Worm (Caenorhabditis elegans) whole organism, late embryonic: ENCODE measurements around the gene ifo-1.

ENCODE experiments used
- C08G9.2 ChIP-seq: sonication (generic microtip); optimal IDR thresholded peaks from 2 replicates; lab custom pipeline; 2016; ENCODE audit warnings: mild to moderate bottlenecking, missing genetic modification characterization, moderate library complexity, missing compliant biosample characterization
- C38D4.7 ChIP-seq: fragments of 200-800 bp; sonication (Bioruptor generic); optimal IDR thresholded peaks from 2 replicates; lab custom pipeline; 2018; ENCODE audit warnings: mild to moderate bottlenecking, missing genetic modification characterization, moderate library complexity, missing compliant biosample characterization
- F13H6.1 ChIP-seq: sonication (generic microtip); optimal IDR thresholded peaks from 2 replicates; lab custom pipeline; 2016; ENCODE audit warnings: missing genetic modification characterization, missing compliant biosample characterization
- K02D7.2 ChIP-seq: sonication (generic microtip); optimal IDR thresholded peaks from 2 replicates; lab custom pipeline; 2017; ENCODE audit warnings: mild to moderate bottlenecking, missing genetic modification characterization, missing compliant biosample characterization
- Y22D7AL.16 ChIP-seq: sonication (generic microtip); optimal IDR thresholded peaks from 2 replicates; lab custom pipeline; 2016; ENCODE audit warnings: missing genetic modification characterization, missing compliant biosample characterization
- ama-1 ChIP-seq: fragments of 150-350 bp; optimal IDR thresholded peaks from 2 replicates; lab custom pipeline; 2014
- ceh-14 ChIP-seq: sonication (generic microtip); optimal IDR thresholded peaks from 2 replicates; lab custom pipeline; 2016; ENCODE audit warnings: missing genotype, missing genetic modification characterization, missing compliant biosample characterization
- ceh-24 ChIP-seq: sonication (generic microtip); optimal IDR thresholded peaks from 2 replicates; lab custom pipeline; 2016; ENCODE audit warnings: mild to moderate bottlenecking, missing genetic modification characterization, missing compliant biosample characterization
- ceh-31 ChIP-seq: sonication (generic microtip); optimal IDR thresholded peaks from 2 replicates; lab custom pipeline; 2016; ENCODE audit warnings: missing genetic modification characterization, missing compliant biosample characterization
- ceh-34 ChIP-seq: sonication (generic microtip); optimal IDR thresholded peaks from 2 replicates; lab custom pipeline; 2016; ENCODE audit warnings: mild to moderate bottlenecking, missing genetic modification characterization, missing compliant biosample characterization
- ceh-6 ChIP-seq: fragments of 200-800 bp; sonication (Bioruptor generic); optimal IDR thresholded peaks from 2 replicates; lab custom pipeline; 2018; ENCODE audit warnings: mild to moderate bottlenecking, missing genetic modification characterization, missing compliant biosample characterization
- ceh-9 ChIP-seq: sonication (generic microtip); optimal IDR thresholded peaks from 2 replicates; lab custom pipeline; 2016; ENCODE audit warnings: mild to moderate bottlenecking, missing genetic modification characterization, inconsistent platforms, missing compliant biosample characterization
- che-1 ChIP-seq: sonication (generic microtip); optimal IDR thresholded peaks from 2 replicates; lab custom pipeline; 2016; ENCODE audit warnings: mild to moderate bottlenecking, missing genetic modification characterization, missing compliant biosample characterization
- dmd-4 ChIP-seq: sonication (generic microtip); optimal IDR thresholded peaks from 2 replicates; lab custom pipeline; 2016; ENCODE audit warnings: borderline replicate concordance, missing genetic modification characterization, missing compliant biosample characterization
- dve-1 ChIP-seq: sonication (generic microtip); optimal IDR thresholded peaks from 2 replicates; lab custom pipeline; 2017; ENCODE audit warnings: antibody characterized with exemption, mild to moderate bottlenecking, missing genetic modification characterization, missing compliant biosample characterization
- elt-2 ChIP-seq: sonication (generic microtip); optimal IDR thresholded peaks from 2 replicates; lab custom pipeline; 2016; ENCODE audit warnings: missing genetic modification reagents, missing genetic modification characterization, missing compliant biosample characterization
- ets-4 ChIP-seq: sonication (generic microtip); optimal IDR thresholded peaks from 2 replicates; lab custom pipeline; 2016; ENCODE audit warnings: missing genetic modification characterization, missing compliant biosample characterization
- eyg-1 ChIP-seq: sonication (generic microtip); optimal IDR thresholded peaks from 2 replicates; lab custom pipeline; 2016; ENCODE audit warnings: missing genotype, missing genetic modification characterization, missing compliant biosample characterization
- fkh-6 ChIP-seq: sonication (generic microtip); optimal IDR thresholded peaks from 2 replicates; lab custom pipeline; 2016; ENCODE audit warnings: missing genetic modification characterization, missing compliant biosample characterization
- hlh-15 ChIP-seq: sonication (generic microtip); optimal IDR thresholded peaks from 2 replicates; lab custom pipeline; 2016; ENCODE audit warnings: missing genetic modification characterization, missing compliant biosample characterization
- hlh-30 ChIP-seq: sonication (generic microtip); optimal IDR thresholded peaks from 2 replicates; lab custom pipeline; 2017; ENCODE audit warnings: antibody characterized with exemption, missing genetic modification characterization, missing compliant biosample characterization; ENCODE audit not compliant: insufficient read depth
- mec-3 ChIP-seq: sonication (generic microtip); optimal IDR thresholded peaks from 2 replicates; lab custom pipeline; 2016; ENCODE audit warnings: borderline replicate concordance, missing genetic modification characterization, missing compliant biosample characterization
- nfya-1 ChIP-seq: sonication (generic microtip); optimal IDR thresholded peaks from 2 replicates; lab custom pipeline; 2017; ENCODE audit warnings: missing genetic modification characterization, mild to moderate bottlenecking, missing compliant biosample characterization, antibody characterized with exemption, moderate library complexity
- pat-9 ChIP-seq: fragments of 200-800 bp; sonication (Bioruptor generic); optimal IDR thresholded peaks from 2 replicates; lab custom pipeline; 2018; ENCODE audit warnings: mild to moderate bottlenecking, missing genetic modification characterization, moderate library complexity, missing compliant biosample characterization
- sox-4 ChIP-seq: sonication (generic microtip); optimal IDR thresholded peaks from 2 replicates; lab custom pipeline; 2017; ENCODE audit warnings: mild to moderate bottlenecking, missing genetic modification characterization, inconsistent platforms, missing compliant biosample characterization
- syd-9 ChIP-seq: sonication (generic microtip); optimal IDR thresholded peaks from 2 replicates; lab custom pipeline; 2016; ENCODE audit warnings: mild to moderate bottlenecking, missing genetic modification characterization, moderate library complexity, missing compliant biosample characterization
- tbx-2 ChIP-seq: sonication (generic microtip); optimal IDR thresholded peaks from 2 replicates; lab custom pipeline; 2016; ENCODE audit warnings: missing genetic modification characterization, missing compliant biosample characterization
- unc-3 ChIP-seq, 2 experiments: fragments of 200-800 bp in 1 of 2; sonication (Bioruptor generic) in 1 of 2; sonication (generic microtip) in 1 of 2; conservative IDR thresholded peaks in 1 of 2; optimal IDR thresholded peaks in 1 of 2; 2 replicates each; pipeline versions ENCODE4 v1.3.6 to Lab custom; 2016 to 2022; ENCODE audit warnings: missing compliant biosample characterization in 2 of 2, missing genetic modification characterization in 2 of 2, missing genetic modification reagents in 1 of 2
- unc-55 ChIP-seq: sonication (generic microtip); optimal IDR thresholded peaks from 2 replicates; lab custom pipeline; 2017; ENCODE audit warnings: missing biosample characterization, missing genetic modification reagents, missing genetic modification characterization
- zip-5 ChIP-seq: sonication (generic microtip); optimal IDR thresholded peaks from 2 replicates; lab custom pipeline; 2016; ENCODE audit warnings: missing genetic modification characterization, missing compliant biosample characterization
- ztf-16 ChIP-seq: sonication (generic microtip); optimal IDR thresholded peaks from 2 replicates; lab custom pipeline; 2017; ENCODE audit warnings: missing genetic modification characterization, missing compliant biosample characterization

ifo-1 gene

DNA sequence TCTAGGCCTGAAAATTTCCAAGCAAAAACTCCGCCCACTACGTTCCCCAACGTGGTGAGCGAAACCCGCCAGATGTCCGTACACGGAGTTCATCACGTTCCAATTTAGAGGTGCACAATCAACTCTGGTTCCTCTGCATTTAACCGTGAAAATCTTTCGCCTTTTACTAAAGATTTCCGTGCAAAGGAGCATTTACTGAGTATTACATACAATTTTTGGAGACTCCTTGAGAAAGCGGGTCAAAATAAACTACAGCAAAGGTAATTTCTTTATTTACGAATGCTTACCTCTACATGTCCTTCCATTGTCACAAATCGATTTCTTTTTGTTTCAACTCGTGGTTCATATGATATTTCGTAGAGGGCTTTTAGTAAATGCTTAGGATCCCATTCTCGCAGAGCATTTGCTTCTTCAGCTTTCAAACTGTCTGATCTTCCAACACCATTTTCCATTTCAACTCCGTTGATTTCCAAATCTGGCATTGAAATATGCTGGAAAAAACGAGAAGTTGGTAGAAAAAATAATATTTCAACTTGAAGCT is 9.8 kb downstream of the ifo-1 start, which contains the start of gene F42C5.9:
Gene F42C5.9 (minus strand): TSS at position 491 of the 541 bp plus-strand sequence.
- TF ChIP-seq syd-9 (tag; lab: Kevin White, UChicago) (no peak), ama-1 (lab: Kevin White, UChicago) (no peak), pat-9 (tag; lab: Kevin White, UChicago) (no peak), fkh-6 (tag; lab: Kevin White, UChicago) (no peak), ztf-16 (tag; lab: Kevin White, UChicago) (no peak), che-1 (tag; lab: Kevin White, UChicago) (no peak), mec-3 (tag; lab: Kevin White, UChicago) (no peak), ceh-24 (tag; lab: Kevin White, UChicago) (no peak), nfya-1 (tag; lab: Kevin White, UChicago) (no peak), dmd-4 (tag; lab: Kevin White, UChicago) (no peak), F13H6.1 (tag; lab: Kevin White, UChicago) (no peak), zip-5 (no peak), Y22D7AL.16 (no peak), ets-4 (tag; lab: Kevin White, UChicago) (no peak)

DNA sequence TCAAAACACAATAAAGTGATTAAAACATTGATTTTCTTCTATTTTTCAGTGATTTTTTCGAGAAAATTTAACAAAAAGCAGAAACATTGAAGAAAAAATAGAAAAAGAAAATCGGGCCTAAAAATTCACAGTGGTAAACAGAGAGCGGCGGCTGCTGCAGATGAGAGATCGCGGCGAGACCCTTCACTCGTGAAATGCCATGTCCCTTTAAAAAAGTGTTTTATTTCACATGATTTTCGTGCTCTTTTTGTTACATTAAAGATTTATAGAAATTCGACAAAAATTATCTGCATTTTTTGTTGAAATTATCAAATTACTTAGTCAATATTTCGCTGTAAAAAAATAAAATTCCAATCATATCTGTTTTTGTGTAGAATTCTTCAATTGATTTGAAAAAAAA is 12.5 kb downstream of the ifo-1 start:
- TF ChIP-seq C08G9.2 (tag; lab: Kevin White, UChicago): no peak
- peak; percentile 3 for TF ChIP-seq hlh-30 (tag; lab: Kevin White, UChicago)
- TF ChIP-seq unc-55 (GFP tag; lab: Kevin White, UChicago): peak; percentile 1
- no peak for TF ChIP-seq sox-4
- peak; percentile 19 for TF ChIP-seq ceh-31 (tag; lab: Kevin White, UChicago)
- TF ChIP-seq dve-1 (tag; lab: Kevin White, UChicago): peak; percentile 8
- TF ChIP-seq nfya-1 (tag; lab: Kevin White, UChicago): peak; percentile 39
- TF ChIP-seq ceh-34: peak; percentile 65
- no peak for TF ChIP-seq ceh-6 (GFP tag; lab: Kevin White, UChicago)
- peak; percentile 19 for TF ChIP-seq tbx-2 (tag; lab: Kevin White, UChicago)
- TF ChIP-seq elt-2 (tag; lab: Kevin White, UChicago): no peak
- TF ChIP-seq eyg-1 (tag; lab: Kevin White, UChicago): no peak

DNA sequence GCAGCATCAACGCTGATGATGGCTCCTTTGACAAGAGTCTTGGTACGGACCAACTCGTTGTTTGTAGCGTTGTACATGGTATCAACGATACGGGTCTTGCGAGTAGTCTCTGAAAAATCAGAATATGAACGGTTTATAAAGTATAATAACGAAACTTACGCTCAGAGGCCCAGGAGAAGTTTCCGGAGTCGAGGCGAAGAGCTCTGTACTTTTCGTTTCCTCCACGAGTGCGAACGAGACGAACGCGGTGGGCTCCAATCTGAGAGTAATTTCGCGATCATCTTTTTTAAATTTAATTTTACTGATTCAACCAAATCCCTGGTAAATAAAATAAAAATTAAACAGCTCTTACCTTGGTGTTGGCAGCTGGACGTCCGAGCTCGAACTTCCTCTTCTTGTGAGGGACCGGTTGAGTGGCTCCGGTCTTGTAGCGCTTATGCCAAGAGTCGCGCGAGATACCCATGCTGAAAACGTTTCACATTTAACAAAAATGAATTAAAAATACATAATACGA is 13.0 kb downstream of the ifo-1 start, which contains the start of gene rps-8:
Gene rps-8 (minus strand): TSS at position 464 of the 514 bp plus-strand sequence.
- TF ChIP-seq ama-1 (lab: Kevin White, UChicago): no peak
- no peak for TF ChIP-seq hlh-15 (tag; lab: Kevin White, UChicago)
- no peak for TF ChIP-seq hlh-30 (tag; lab: Kevin White, UChicago)
- TF ChIP-seq ceh-14: no peak
- no peak for TF ChIP-seq C38D4.7 (GFP tag; lab: Kevin White, UChicago)
- TF ChIP-seq K02D7.2 (tag; lab: Kevin White, UChicago): no peak
- TF ChIP-seq ceh-9 (tag; lab: Kevin White, UChicago): no peak
- TF ChIP-seq, all 69 proteins: peak for 0

DNA sequence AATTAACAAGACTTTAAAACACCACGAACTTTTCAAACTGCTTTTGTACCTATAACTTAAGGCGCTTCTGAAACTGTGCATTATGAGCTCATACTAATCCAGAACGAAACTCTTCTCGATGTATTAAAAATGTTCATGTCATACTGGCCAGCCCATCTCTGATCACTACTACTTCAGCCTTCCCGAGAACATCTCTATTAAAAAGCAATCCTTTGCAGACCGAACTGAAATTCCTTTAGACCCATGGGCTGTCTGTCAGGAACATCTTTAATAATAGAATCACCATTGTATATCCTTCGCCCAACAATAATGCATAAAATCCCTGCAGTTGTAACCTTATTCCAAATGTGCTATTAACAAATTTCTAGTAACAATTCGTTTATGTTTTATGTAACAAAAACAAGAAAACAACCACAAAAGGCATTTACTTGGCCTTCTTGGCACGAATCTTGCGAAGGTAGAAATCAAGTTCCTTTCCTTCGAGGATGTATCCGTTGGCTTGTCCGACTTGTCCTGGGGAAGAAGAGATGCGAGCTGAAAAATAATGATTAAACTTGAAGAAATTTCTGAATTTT is 13.8 kb downstream of the ifo-1 start:
- TF ChIP-seq unc-3 (GFP tag; conservative IDR thresholded peaks at IDR 0.05; lab: Robert Waterston, UW) (no peak), unc-3 (tag; optimal IDR thresholded peaks at IDR 0.05; lab: Kevin White, UChicago) (no peak)

DNA sequence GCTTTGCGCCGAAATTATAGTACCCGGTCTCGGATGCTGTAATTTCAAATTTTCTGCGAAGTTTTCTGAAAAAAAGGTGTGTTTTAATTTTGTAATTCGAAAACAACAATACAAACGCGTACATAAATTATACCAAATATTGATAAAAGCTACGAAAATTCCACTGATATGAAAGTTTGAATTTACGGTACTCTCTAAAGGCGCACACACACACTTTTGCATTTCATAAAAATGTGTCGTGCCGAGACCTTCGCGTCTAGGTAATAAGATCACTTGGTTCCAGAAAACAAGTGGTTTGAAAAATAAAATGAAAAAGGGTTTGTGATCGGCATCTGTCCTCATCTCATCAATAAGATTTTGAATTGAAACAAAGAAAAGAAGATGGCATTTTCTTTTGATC is 15.6 kb downstream of the ifo-1 start:
- no peak for TF ChIP-seq ceh-6 (GFP tag; lab: Kevin White, UChicago)
- TF ChIP-seq C38D4.7 (GFP tag; lab: Kevin White, UChicago): no peak
